Worm (Caenorhabditis elegans) whole organism, midembryonic: ENCODE data around the gene B0403.5.

Experiments used
- cog-1 ChIP-seq: sonication (generic microtip); optimal IDR thresholded peaks from 2 replicates; lab custom pipeline; 2016; ENCODE audit warnings: missing genetic modification characterization, missing compliant biosample characterization
- flt-1 ChIP-seq: fragments of 200-800 bp; sonication (Bioruptor generic); IDR thresholded peaks from 2 replicates; pipeline ENCODE4 v1.3.6; 2022; ENCODE audit warnings: missing genetic modification characterization, missing compliant biosample characterization
- klf-2 ChIP-seq: fragments of 200-800 bp; sonication (Bioruptor generic); conservative IDR thresholded peaks from 2 replicates; pipeline ENCODE4 v1.3.6; 2022; ENCODE audit warnings: missing genetic modification reagents, missing genetic modification characterization, missing compliant biosample characterization
- med-1 ChIP-seq: sonication (generic microtip); optimal IDR thresholded peaks from 2 replicates; lab custom pipeline; 2017; ENCODE audit warnings: missing genetic modification characterization, mild to moderate bottlenecking, missing compliant biosample characterization, antibody characterized with exemption, missing genetic modification reagents; ENCODE audit not compliant: insufficient read depth
- ref-1 ChIP-seq: fragments of 200-800 bp; sonication (Bioruptor generic); conservative IDR thresholded peaks from 2 replicates; pipeline ENCODE4 v1.3.6; 2022; ENCODE audit warnings: missing genetic modification reagents, missing genetic modification characterization, missing compliant biosample characterization
- tab-1 ChIP-seq: fragments of 200-800 bp; sonication (Bioruptor generic); IDR thresholded peaks from 2 replicates; pipeline ENCODE4 v1.3.6; 2022; ENCODE audit warnings: missing genetic modification characterization, missing compliant biosample characterization
- ztf-23 ChIP-seq: fragments of 200-800 bp; sonication (Bioruptor generic); IDR thresholded peaks from 2 replicates; pipeline ENCODE4 v1.3.6; 2022; ENCODE audit warnings: missing genetic modification reagents, missing genetic modification characterization, missing compliant biosample characterization
- ztf-29 ChIP-seq: fragments of 200-800 bp; sonication (Bioruptor generic); IDR thresholded peaks from 2 replicates; pipeline ENCODE4 v1.3.6; 2022; ENCODE audit warnings: missing genetic modification reagents, missing genetic modification characterization, missing compliant biosample characterization

DNA sequence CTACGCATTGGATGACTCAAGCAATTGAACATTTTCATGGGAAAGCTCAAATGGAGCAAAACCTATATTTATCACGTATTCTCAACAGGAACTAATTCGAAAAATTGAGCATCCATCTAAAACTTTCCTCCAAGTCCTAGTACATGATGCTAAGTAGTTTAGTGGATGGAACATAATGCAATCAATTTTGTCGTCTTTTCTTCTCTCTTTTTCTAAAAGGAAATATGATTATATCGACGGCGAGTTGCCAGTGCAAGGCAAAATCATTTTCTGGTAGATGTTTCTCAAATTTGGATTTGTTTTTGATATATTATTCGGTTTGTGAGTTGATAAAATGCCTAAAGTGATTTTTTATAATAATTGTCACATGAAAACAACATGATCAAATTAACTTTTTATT lies 16.8 kb upstream of the B0403.5 start:
- no peak for TF ChIP-seq ztf-29 (GFP tag; lab: Robert Waterston, UW)
- no peak for TF ChIP-seq ztf-23 (GFP tag; lab: Robert Waterston, UW)
- no peak for TF ChIP-seq ref-1 (GFP tag; lab: Robert Waterston, UW)
- TF ChIP-seq med-1 (GFP tag; lab: Kevin White, UChicago): no peak
- no peak for TF ChIP-seq flt-1 (GFP tag; lab: Robert Waterston, UW)
- TF ChIP-seq cog-1: no peak
- no peak for TF ChIP-seq tab-1 (GFP tag; lab: Robert Waterston, UW)
- TF ChIP-seq klf-2 (GFP tag; lab: Robert Waterston, UW): no peak
